Worm (Caenorhabditis elegans) whole organism, young adult: Measurements from ENCODE around the gene fut-8.

Experiments used
- F10E7.11 ChIP-seq: sonication (generic microtip); optimal IDR thresholded peaks from 2 replicates; lab custom pipeline; 2017; ENCODE audit warnings: mild to moderate bottlenecking, missing genetic modification characterization, moderate library complexity, missing compliant biosample characterization
- F33H1.4 ChIP-seq: fragments of 200-800 bp; sonication (Bioruptor generic); IDR thresholded peaks from 2 replicates; pipeline ENCODE4 v1.3.6; 2022; ENCODE audit warnings: missing genetic modification reagents, missing genetic modification characterization, missing compliant biosample characterization
- F52B5.7 ChIP-seq: sonication (generic microtip); optimal IDR thresholded peaks from 2 replicates; lab custom pipeline; 2016; ENCODE audit warnings: mild to moderate bottlenecking, missing genetic modification characterization, missing compliant biosample characterization
- K12H6.12 ChIP-seq: fragments of 200-800 bp; sonication (Bioruptor generic); optimal IDR thresholded peaks from 2 replicates; lab custom pipeline; 2018; ENCODE audit warnings: mild to moderate bottlenecking, missing genetic modification characterization, missing compliant biosample characterization
- Y53F4B.3 ChIP-seq: fragments of 200-800 bp; sonication (Bioruptor generic); IDR thresholded peaks from 2 replicates; pipeline ENCODE4 v1.3.6; 2022; ENCODE audit warnings: missing genetic modification reagents, missing genetic modification characterization, missing compliant biosample characterization
- akir-1 ChIP-seq: fragments of 200-800 bp; sonication (Bioruptor generic); optimal IDR thresholded peaks from 2 replicates; lab custom pipeline; 2018; ENCODE audit warnings: mild to moderate bottlenecking, missing genetic modification characterization, moderate library complexity, missing compliant biosample characterization
- aptf-3 ChIP-seq: fragments of 200-800 bp; sonication (Bioruptor generic); IDR thresholded peaks from 2 replicates; pipeline ENCODE4 v1.3.6; 2022; ENCODE audit warnings: missing genetic modification characterization, missing compliant biosample characterization
- attf-3 ChIP-seq: fragments of 200-800 bp; sonication (Bioruptor generic); conservative IDR thresholded peaks from 2 replicates; pipeline ENCODE4 v1.3.6; 2022; ENCODE audit warnings: missing genetic modification reagents, missing genetic modification characterization, missing compliant biosample characterization
- attf-5 ChIP-seq: fragments of 200-800 bp; sonication (Bioruptor generic); optimal IDR thresholded peaks from 2 replicates; lab custom pipeline; 2018; ENCODE audit warnings: mild to moderate bottlenecking, missing genetic modification characterization, missing compliant biosample characterization
- bed-1 ChIP-seq: fragments of 200-800 bp; sonication (Bioruptor generic); IDR thresholded peaks from 2 replicates; pipeline ENCODE4 v1.3.6; 2022; ENCODE audit warnings: missing genetic modification reagents, missing genetic modification characterization, missing compliant biosample characterization
- ccch-3 ChIP-seq: fragments of 200-800 bp; sonication (Bioruptor generic); optimal IDR thresholded peaks from 2 replicates; lab custom pipeline; 2018; ENCODE audit warnings: mild to moderate bottlenecking, missing genetic modification characterization, missing compliant biosample characterization
- cebp-1 ChIP-seq, 2 experiments: fragments of 200-800 bp in 1 of 2; sonication (Bioruptor generic) in 1 of 2; sonication (generic microtip) in 1 of 2; IDR thresholded peaks in 1 of 2; optimal IDR thresholded peaks in 1 of 2; 2 replicates each; pipeline versions ENCODE4 v1.3.6 to Lab custom; 2017 to 2022; ENCODE audit warnings: missing compliant biosample characterization in 2 of 2, missing genetic modification characterization in 2 of 2, mild to moderate bottlenecking in 1 of 2, missing genetic modification reagents in 1 of 2, moderate library complexity in 1 of 2
- ceh-100 ChIP-seq: fragments of 200-800 bp; sonication (Bioruptor generic); IDR thresholded peaks from 2 replicates; pipeline ENCODE4 v1.3.6; 2022; ENCODE audit warnings: missing genetic modification reagents, missing genetic modification characterization, missing compliant biosample characterization
- ceh-40 ChIP-seq: fragments of 200-800 bp; sonication (Bioruptor generic); IDR thresholded peaks from 2 replicates; pipeline ENCODE4 v1.3.6; 2022; ENCODE audit warnings: missing genetic modification characterization, missing compliant biosample characterization
- ceh-91 ChIP-seq: fragments of 200-800 bp; sonication (Bioruptor generic); IDR thresholded peaks from 2 replicates; pipeline ENCODE4 v1.3.6; 2022; ENCODE audit warnings: missing genetic modification reagents, missing genetic modification characterization, missing compliant biosample characterization
- dox-1 ChIP-seq: fragments of 200-800 bp; sonication (Bioruptor generic); IDR thresholded peaks from 2 replicates; pipeline ENCODE4 v1.3.6; 2022; ENCODE audit warnings: missing genetic modification reagents, missing genetic modification characterization, missing compliant biosample characterization
- egrh-3 ChIP-seq: fragments of 200-800 bp; sonication (Bioruptor generic); IDR thresholded peaks from 2 replicates; pipeline ENCODE4 v1.3.6; 2022; ENCODE audit warnings: missing genetic modification reagents, missing genetic modification characterization, missing compliant biosample characterization
- ekl-4 ChIP-seq: fragments of 200-800 bp; sonication (Bioruptor generic); IDR thresholded peaks from 2 replicates; pipeline ENCODE4 v1.3.6; 2022; ENCODE audit warnings: missing genetic modification reagents, missing genetic modification characterization, missing compliant biosample characterization
- hlh-26 ChIP-seq: fragments of 200-800 bp; sonication (Bioruptor generic); conservative IDR thresholded peaks from 2 replicates; pipeline ENCODE4 v1.3.6; 2022; ENCODE audit warnings: missing genetic modification reagents, missing genetic modification characterization, missing compliant biosample characterization
- hmg-1.2 ChIP-seq: fragments of 200-800 bp; sonication (Bioruptor generic); IDR thresholded peaks from 2 replicates; pipeline ENCODE4 v1.3.6; 2022; ENCODE audit warnings: missing genetic modification reagents, missing genetic modification characterization, missing compliant biosample characterization
- lin-35 ChIP-seq, 3 experiments: fragments of 150-350 bp in 2 of 3; sonication (generic microtip) in 1 of 3; optimal IDR thresholded peaks; 2 replicates each; lab custom pipeline; 2014 to 2018; ENCODE audit warnings: missing biosample characterization in 3 of 3, missing genetic modification characterization in 3 of 3, missing genetic modification reagents in 3 of 3
- lin-54 ChIP-seq: fragments of 200-800 bp; sonication (Bioruptor generic); optimal IDR thresholded peaks from 2 replicates; lab custom pipeline; 2018; ENCODE audit warnings: mild to moderate bottlenecking, missing genetic modification characterization, missing compliant biosample characterization
- lsl-1 ChIP-seq: fragments of 200-800 bp; sonication (Bioruptor generic); optimal IDR thresholded peaks from 2 replicates; lab custom pipeline; 2018; ENCODE audit warnings: mild to moderate bottlenecking, missing genetic modification characterization, moderate library complexity, missing compliant biosample characterization
- madf-10 ChIP-seq: sonication (generic microtip); optimal IDR thresholded peaks from 2 replicates; lab custom pipeline; 2016; ENCODE audit warnings: mild to moderate bottlenecking, missing genetic modification characterization, missing compliant biosample characterization
- madf-3 ChIP-seq: fragments of 200-800 bp; sonication (Bioruptor generic); IDR thresholded peaks from 2 replicates; pipeline ENCODE4 v1.3.6; 2022; ENCODE audit warnings: missing genetic modification reagents, missing genetic modification characterization, missing compliant biosample characterization
- madf-8 ChIP-seq: fragments of 200-800 bp; sonication (Bioruptor generic); conservative IDR thresholded peaks from 2 replicates; pipeline ENCODE4 v1.3.6; 2022; ENCODE audit warnings: missing genetic modification reagents, missing genetic modification characterization, missing compliant biosample characterization
- mxl-1 ChIP-seq: sonication (generic microtip); optimal IDR thresholded peaks from 2 replicates; lab custom pipeline; 2016; ENCODE audit warnings: missing genetic modification characterization, missing compliant biosample characterization
- nhr-179 ChIP-seq: sonication (generic microtip); optimal IDR thresholded peaks from 2 replicates; lab custom pipeline; 2016; ENCODE audit warnings: mild to moderate bottlenecking, missing genetic modification characterization, missing compliant biosample characterization
- nhr-27 ChIP-seq: fragments of 200-800 bp; sonication (Bioruptor generic); optimal IDR thresholded peaks from 2 replicates; lab custom pipeline; 2018; ENCODE audit warnings: mild to moderate bottlenecking, missing genetic modification characterization, moderate library complexity, missing compliant biosample characterization
- nhr-80 ChIP-seq: sonication (generic microtip); optimal IDR thresholded peaks from 2 replicates; lab custom pipeline; 2016; ENCODE audit warnings: missing genetic modification characterization, missing compliant biosample characterization
- pbrm-1 ChIP-seq: fragments of 200-800 bp; sonication (Bioruptor generic); IDR thresholded peaks from 2 replicates; pipeline ENCODE4 v1.3.6; 2022; ENCODE audit warnings: missing genetic modification reagents, missing genetic modification characterization, missing compliant biosample characterization
- zim-3 ChIP-seq: sonication (generic microtip); optimal IDR thresholded peaks from 2 replicates; lab custom pipeline; 2017; ENCODE audit warnings: mild to moderate bottlenecking, missing genetic modification characterization, moderate library complexity, missing compliant biosample characterization
- ztf-22 ChIP-seq: fragments of 200-800 bp; sonication (Bioruptor generic); optimal IDR thresholded peaks from 2 replicates; lab custom pipeline; 2018; ENCODE audit warnings: mild to moderate bottlenecking, missing genetic modification characterization, moderate library complexity, missing compliant biosample characterization

fut-8 gene

ce11 chrV:5991490-5992069 is 1.3 kb upstream of the fut-8 start (continued):
- TF ChIP-seq ceh-91 (GFP tag; lab: Robert Waterston, UW) (no peak), lin-54 (GFP tag; lab: Kevin White, UChicago) (no peak), hmg-1.2 (GFP tag; lab: Robert Waterston, UW) (peak; percentile 38; the same call in 1 of the 2 replicates), attf-5 (GFP tag; lab: Kevin White, UChicago) (peak; percentile 54), lin-35 (GFP tag; optimal IDR thresholded peaks at IDR 0.05; lab: Kevin White, UChicago) (peak in 1 of 3 experiments; percentile 17), egrh-3 (GFP tag; lab: Robert Waterston, UW) (no peak), ztf-22 (GFP tag; lab: Kevin White, UChicago) (no peak), hlh-26 (GFP tag; lab: Robert Waterston, UW) (no peak), zim-3 (tag; lab: Kevin White, UChicago) (no peak), ceh-40 (GFP tag; lab: Robert Waterston, UW) (no peak), K12H6.12 (tag; lab: Kevin White, UChicago) (peak; percentile 22), cebp-1 (GFP tag; IDR thresholded peaks at IDR 0.05; lab: Robert Waterston, UW) (no peak), cebp-1 (tag; optimal IDR thresholded peaks at IDR 0.05; lab: Kevin White, UChicago) (no peak), ceh-100 (no peak), mxl-1 (no peak), F10E7.11 (tag; lab: Kevin White, UChicago) (no peak), Y53F4B.3 (GFP tag; lab: Robert Waterston, UW) (no peak), lsl-1 (no peak), bed-1 (GFP tag; lab: Robert Waterston, UW) (no peak), nhr-80 (tag; lab: Kevin White, UChicago) (peak; percentile 87)
- TF ChIP-seq, all 124 proteins: peak for 10

ce11 chrV:5986755-5987154 is 3.5 kb downstream of the fut-8 start, which contains the start of gene C10F3.7:
TSS of gene C10F3.7 (minus strand) at chrV:5986855.
- TF ChIP-seq attf-5 (GFP tag; lab: Kevin White, UChicago) (no peak), attf-3 (GFP tag; lab: Robert Waterston, UW) (no peak), pbrm-1 (no peak), madf-10 (tag; lab: Kevin White, UChicago) (no peak), F52B5.7 (tag; lab: Kevin White, UChicago) (no peak), zim-3 (tag; lab: Kevin White, UChicago) (no peak), madf-8 (GFP tag; lab: Robert Waterston, UW) (no peak), nhr-179 (no peak), ccch-3 (GFP tag; lab: Kevin White, UChicago) (no peak)
- TF ChIP-seq, all 124 proteins: peak for 0

- TF ChIP-seq ekl-4 (GFP tag; lab: Robert Waterston, UW), result no peak
- no peak for TF ChIP-seq attf-3 (GFP tag; lab: Robert Waterston, UW)
- no peak for TF ChIP-seq akir-1
- TF ChIP-seq aptf-3 (GFP tag; lab: Robert Waterston, UW), result no peak
- TF ChIP-seq madf-8 (GFP tag; lab: Robert Waterston, UW), result no peak
- no peak for TF ChIP-seq nhr-27 (tag; lab: Kevin White, UChicago)
- no peak for TF ChIP-seq ccch-3 (GFP tag; lab: Kevin White, UChicago)
- no peak for TF ChIP-seq F33H1.4 (GFP tag; lab: Robert Waterston, UW)
- no peak for TF ChIP-seq madf-3
- TF ChIP-seq dox-1 (GFP tag; lab: Robert Waterston, UW), result no peak
- TF ChIP-seq, all 124 proteins: peak for 0
These were observed 6.0 kb downstream of the fut-8 start for ce11 chrV:5984244-5984643.
